Worm (Caenorhabditis elegans) whole organism, midembryonic: ENCODE results near the gene arrd-6.

Experiments
- cog-1 ChIP-seq: sonication (generic microtip); optimal IDR thresholded peaks from 2 replicates; lab custom pipeline; 2016; ENCODE audit warnings: missing genetic modification characterization, missing compliant biosample characterization
- flt-1 ChIP-seq: fragments of 200-800 bp; sonication (Bioruptor generic); IDR thresholded peaks from 2 replicates; pipeline ENCODE4 v1.3.6; 2022; ENCODE audit warnings: missing genetic modification characterization, missing compliant biosample characterization
- med-1 ChIP-seq: sonication (generic microtip); optimal IDR thresholded peaks from 2 replicates; lab custom pipeline; 2017; ENCODE audit warnings: missing genetic modification characterization, mild to moderate bottlenecking, missing compliant biosample characterization, antibody characterized with exemption, missing genetic modification reagents; ENCODE audit not compliant: insufficient read depth
- ref-1 ChIP-seq: fragments of 200-800 bp; sonication (Bioruptor generic); conservative IDR thresholded peaks from 2 replicates; pipeline ENCODE4 v1.3.6; 2022; ENCODE audit warnings: missing genetic modification reagents, missing genetic modification characterization, missing compliant biosample characterization

ce11 chrII:11149866-11150685 is 7.5 kb downstream of the arrd-6 start:
- TF ChIP-seq ref-1 (GFP tag; lab: Robert Waterston, UW) (no peak), cog-1 (no peak), med-1 (GFP tag; lab: Kevin White, UChicago) (no peak), flt-1 (GFP tag; lab: Robert Waterston, UW) (no peak)
